Worm (Caenorhabditis elegans) whole organism, L2 larva: ENCODE measurements around the gene T28H11.8.

ENCODE experiments used
- R02D3.7 ChIP-seq: fragments of 150-350 bp; optimal IDR thresholded peaks from 2 replicates; lab custom pipeline; 2014; ENCODE audit warnings: missing biosample characterization, missing genetic modification characterization
- egl-27 ChIP-seq: sonication (generic microtip); optimal IDR thresholded peaks from 3 replicates; lab custom pipeline; 2017; ENCODE audit warnings: missing biosample characterization, missing genetic modification reagents, missing genetic modification characterization
- lin-13 ChIP-seq: fragments of 150-350 bp; optimal IDR thresholded peaks from 2 replicates; lab custom pipeline; 2014; ENCODE audit warnings: missing biosample characterization, missing genetic modification reagents, missing genetic modification characterization
- lin-39 ChIP-seq: fragments of 150-350 bp; optimal IDR thresholded peaks from 2 replicates; lab custom pipeline; 2014; ENCODE audit warnings: missing biosample characterization, missing genetic modification reagents, missing genetic modification characterization
- zag-1 ChIP-seq: fragments of 150-350 bp; optimal IDR thresholded peaks from 2 replicates; lab custom pipeline; 2014; ENCODE audit warnings: missing biosample characterization, missing genetic modification characterization
- ztf-4 ChIP-seq: fragments of 150-350 bp; optimal IDR thresholded peaks from 2 replicates; lab custom pipeline; 2014; ENCODE audit warnings: missing biosample characterization, missing genetic modification characterization

DNA sequence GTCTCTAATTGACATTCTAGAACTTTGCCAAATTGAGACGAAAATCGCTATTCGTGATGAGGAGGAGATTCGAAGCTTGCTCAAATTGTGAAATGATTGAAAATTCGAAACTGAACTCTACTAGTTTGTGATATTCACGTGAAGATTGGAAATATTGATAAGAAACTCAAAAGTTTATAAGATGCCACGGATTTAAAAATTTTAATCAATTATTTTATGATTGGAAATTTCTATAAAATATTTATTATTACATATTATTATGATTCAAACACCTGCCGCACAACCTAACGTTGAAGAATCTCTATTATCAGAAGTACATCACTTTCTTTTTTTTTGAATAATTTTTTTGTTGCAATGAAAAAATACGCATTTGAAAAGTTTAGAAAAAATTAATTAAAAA is 31.9 kb downstream of the T28H11.8 start, which contains the start of gene E03H12.7:
- TF ChIP-seq zag-1 (tag; lab: Kevin White, UChicago) (no peak), lin-13 (GFP tag; lab: Kevin White, UChicago) (no peak), ztf-4 (tag; lab: Kevin White, UChicago) (no peak), egl-27 (tag; lab: Kevin White, UChicago) (no peak), lin-39 (tag; lab: Kevin White, UChicago) (no peak), R02D3.7 (no peak)
